Fruit fly (Drosophila melanogaster): ENCODE measurements around the gene ppan.

The ppan gene

DNA sequence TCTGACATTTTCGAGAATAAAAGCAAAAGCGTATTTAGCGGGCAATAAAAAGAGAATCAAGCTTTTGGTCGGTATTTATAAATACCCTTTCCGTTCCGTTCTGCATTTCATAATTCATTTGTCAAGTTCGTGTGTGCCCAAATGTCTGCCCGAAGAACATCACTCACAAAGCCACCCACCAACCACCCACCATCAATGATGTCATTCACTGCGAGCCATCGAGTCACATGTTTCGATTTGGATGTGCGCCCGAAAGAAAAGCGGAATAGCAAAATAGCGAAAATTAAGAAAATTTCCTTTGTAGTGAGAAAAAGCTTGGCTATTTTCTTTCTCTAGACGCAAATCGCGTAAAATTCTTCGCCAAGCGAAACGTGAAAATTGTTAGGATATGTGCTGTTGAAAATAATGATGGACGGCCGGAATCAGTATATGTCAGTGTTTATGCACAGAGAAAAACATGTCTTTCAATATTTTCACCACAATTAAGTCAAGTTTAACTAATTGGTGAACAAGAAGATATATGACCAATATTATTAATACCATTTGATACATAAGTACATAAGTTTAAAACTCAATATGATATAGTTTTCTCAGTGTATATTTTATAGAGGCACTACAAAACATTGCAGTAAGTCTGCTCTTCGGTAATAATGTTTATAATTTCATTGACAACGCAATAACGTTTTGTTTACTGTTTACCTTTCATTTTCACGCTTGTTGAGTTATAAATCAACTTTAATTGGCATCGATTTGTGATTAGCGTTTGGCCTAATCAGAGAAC, 35.2 kb downstream of the ppan start (continued):
- TF ChIP-seq CG13894 (tag; optimal IDR thresholded peaks at IDR 0.05): no peak
- no peak for TF ChIP-seq CG17912 (GFP tag; optimal IDR thresholded peaks at IDR 0.05)
- TF ChIP-seq CG8924 (tag; optimal IDR thresholded peaks at IDR 0.05): peak; percentile 53
- TF ChIP-seq CG6175 (GFP tag; IDR thresholded peaks at IDR 0.05): no peak
- TF ChIP-seq gcm2 (GFP tag; optimal IDR thresholded peaks at IDR 0.05): no peak
- TF ChIP-seq CG6272 (GFP tag; IDR thresholded peaks at IDR 0.05): no peak
- no peak for TF ChIP-seq E2f1 (GFP tag; IDR thresholded peaks at IDR 0.05)
- TF ChIP-seq CG15269 (tag; optimal IDR thresholded peaks at IDR 0.05): peak; percentile 77
- no peak for TF ChIP-seq crp (GFP tag; optimal IDR thresholded peaks at IDR 0.05)
- TF ChIP-seq bbx (GFP tag; IDR thresholded peaks at IDR 0.05; ENCODE audit: partially characterized antibody): no peak
- TF ChIP-seq sd (tag; optimal IDR thresholded peaks at IDR 0.05): peak; percentile 84
- TF ChIP-seq twi (tag; optimal IDR thresholded peaks at IDR 0.05): no peak
- peak; percentile 12 for TF ChIP-seq nmo (GFP tag; optimal IDR thresholded peaks at IDR 0.05)
- no peak for TF ChIP-seq Hey (tag; optimal IDR thresholded peaks at IDR 0.05)
- TF ChIP-seq CG6254 (GFP tag; optimal IDR thresholded peaks at IDR 0.05): no peak
- peak; percentile 45 for TF ChIP-seq Bteb2 (GFP tag; optimal IDR thresholded peaks at IDR 0.05)
- TF ChIP-seq en (GFP tag; optimal IDR thresholded peaks at IDR 0.05): no peak
- no peak for TF ChIP-seq CG1647 (GFP tag; optimal IDR thresholded peaks at IDR 0.05)
- 0 out of 2 replicates have a peak, but pooled peaks have one; percentile 36 for TF ChIP-seq CG17612 (GFP tag; IDR thresholded peaks at IDR 0.05)
- TF ChIP-seq CG4360 (GFP tag; IDR thresholded peaks at IDR 0.05): no peak
- peak; percentile 6 for TF ChIP-seq CG9609 (GFP tag; optimal IDR thresholded peaks at IDR 0.05)
- TF ChIP-seq zfh2 (GFP tag; optimal IDR thresholded peaks at IDR 0.05): peak; percentile 7
- no peak for TF ChIP-seq gsb (GFP tag; IDR thresholded peaks at IDR 0.05)
- peak; percentile 53; the same call in 1 of the 2 replicates for TF ChIP-seq CG6689 (GFP tag; IDR thresholded peaks at IDR 0.05)
- peak; percentile 56 for TF ChIP-seq ind (GFP tag; optimal IDR thresholded peaks at IDR 0.05)
- TF ChIP-seq da (GFP tag; optimal IDR thresholded peaks at IDR 0.05): no peak
- TF ChIP-seq CoRest (tag; optimal IDR thresholded peaks at IDR 0.05): peak; percentile 69
- peak; percentile 28 for TF ChIP-seq nau (GFP tag; optimal IDR thresholded peaks at IDR 0.05)
- TF ChIP-seq Pdp1 (GFP tag; optimal IDR thresholded peaks at IDR 0.05): peak; percentile 2 to 55
- peak; percentile 26 for TF ChIP-seq CG18011 (GFP tag; optimal IDR thresholded peaks at IDR 0.05)
- peak; percentile 23 for TF ChIP-seq CG6683 (GFP tag; optimal IDR thresholded peaks at IDR 0.05)
- 0 out of 2 replicates have a peak, but pooled peaks have one; percentile 4 for TF ChIP-seq sim (GFP tag; IDR thresholded peaks at IDR 0.05)
- peak; percentile 48 for TF ChIP-seq CG4424 (GFP tag; optimal IDR thresholded peaks at IDR 0.05)
- TF ChIP-seq Ssrp (tag; optimal IDR thresholded peaks at IDR 0.05): peak; percentile 51
- TF ChIP-seq CG1602 (GFP tag; optimal IDR thresholded peaks at IDR 0.05): no peak
- TF ChIP-seq CG8290 (GFP tag; optimal IDR thresholded peaks at IDR 0.05): no peak
- peak in 1 of 2 experiments; percentile 77 for TF ChIP-seq CG8290 (tag; optimal IDR thresholded peaks at IDR 0.05)
- TF ChIP-seq CG32772 (GFP tag; IDR thresholded peaks at IDR 0.05): peak; percentile 58; the same call in 1 of the 2 replicates
- TF ChIP-seq CG2202 (tag; optimal IDR thresholded peaks at IDR 0.05): no peak
- no peak for TF ChIP-seq CG14860 (GFP tag; IDR thresholded peaks at IDR 0.05; ENCODE audit: partially characterized antibody)
- peak; percentile 72 for TF ChIP-seq gem (tag; optimal IDR thresholded peaks at IDR 0.05)
- peak; percentile 6 for TF ChIP-seq Abd-B (GFP tag; optimal IDR thresholded peaks at IDR 0.05)
- TF ChIP-seq az2 (GFP tag; optimal IDR thresholded peaks at IDR 0.05): peak; percentile 37
- TF ChIP-seq CG10565 (GFP tag; optimal IDR thresholded peaks at IDR 0.05): no peak
- no peak for TF ChIP-seq Jarid2 (GFP tag; optimal IDR thresholded peaks at IDR 0.05)
- TF ChIP-seq Drgx (GFP tag; IDR thresholded peaks at IDR 0.05): peak; percentile 58
- no peak for TF ChIP-seq Fer2 (tag; optimal IDR thresholded peaks at IDR 0.05)
- TF ChIP-seq CG12391 (tag; optimal IDR thresholded peaks at IDR 0.05): peak; percentile 58
- no peak for TF ChIP-seq Mes4 (GFP tag; optimal IDR thresholded peaks at IDR 0.05)
